Worm (Caenorhabditis elegans): ENCODE results near the gene clec-146.

Gene clec-146

ce11 chrII:13630690-13631089 is 37.1 kb upstream of the clec-146 start, which contains the start of the genes gst-17 and gst-18:
Gene gst-17 (minus strand): TSS chrII:13630790.
Gene gst-18 (minus strand): TSS chrII:13630887.
- TF ChIP-seq tbx-11 (GFP tag; IDR thresholded peaks at IDR 0.05) (no peak), hmbx-1 (tag; optimal IDR thresholded peaks at IDR 0.05) (no peak), hmg-4 (GFP tag; optimal IDR thresholded peaks at IDR 0.05) (no peak), aly-1 (tag; optimal IDR thresholded peaks at IDR 0.05) (no peak), tra-4 (tag; optimal IDR thresholded peaks at IDR 0.05) (no peak), sea-1 (GFP tag; conservative IDR thresholded peaks at IDR 0.05) (no peak), flt-1 (GFP tag; IDR thresholded peaks at IDR 0.05) (no peak), pes-1 (GFP tag; IDR thresholded peaks at IDR 0.05) (no peak)

- TF ChIP-seq hmg-4 (GFP tag; optimal IDR thresholded peaks at IDR 0.05): no peak
- no peak for TF ChIP-seq B0310.2 (tag; optimal IDR thresholded peaks at IDR 0.05)
- no peak for TF ChIP-seq ceh-36 (tag; optimal IDR thresholded peaks at IDR 0.05)
- no peak for TF ChIP-seq hmbx-1 (tag; optimal IDR thresholded peaks at IDR 0.05)
- TF ChIP-seq F13C5.2 (tag; optimal IDR thresholded peaks at IDR 0.05): no peak
- TF ChIP-seq sea-1 (GFP tag; conservative IDR thresholded peaks at IDR 0.05): no peak
- no peak for TF ChIP-seq pes-1 (GFP tag; IDR thresholded peaks at IDR 0.05)
Measured at ce11 chrII:13627001-13627400, 33.4 kb upstream of the clec-146 start, which contains the start of gene gst-19. Gene gst-19 (minus strand): TSS chrII:13627145.

- TF ChIP-seq hmg-4 (GFP tag; optimal IDR thresholded peaks at IDR 0.05) (no peak), tra-4 (tag; optimal IDR thresholded peaks at IDR 0.05) (no peak), ets-7 (tag; optimal IDR thresholded peaks at IDR 0.05) (no peak), ceh-13 (GFP tag; optimal IDR thresholded peaks at IDR 0.05) (no peak), hmbx-1 (tag; optimal IDR thresholded peaks at IDR 0.05) (no peak), tbx-37 (GFP tag; conservative IDR thresholded peaks at IDR 0.05) (no peak), F13C5.2 (tag; optimal IDR thresholded peaks at IDR 0.05) (no peak), sea-1 (GFP tag; conservative IDR thresholded peaks at IDR 0.05) (no peak), tbx-11 (GFP tag; IDR thresholded peaks at IDR 0.05) (no peak), B0310.2 (tag; optimal IDR thresholded peaks at IDR 0.05) (no peak), scrt-1 (GFP tag; IDR thresholded peaks at IDR 0.05) (no peak), aly-1 (tag; optimal IDR thresholded peaks at IDR 0.05) (no peak), ceh-36 (tag; optimal IDR thresholded peaks at IDR 0.05) (no peak), pes-1 (GFP tag; IDR thresholded peaks at IDR 0.05) (no peak), ama-1 (optimal IDR thresholded peaks at IDR 0.05) (no peak), hnd-1 (tag; optimal IDR thresholded peaks at IDR 0.05) (no peak), flt-1 (GFP tag; IDR thresholded peaks at IDR 0.05) (no peak)
Measured at ce11 chrII:13624330-13624729, 30.8 kb upstream of the clec-146 start, which contains the start of gene gst-16. Gene gst-16 (minus strand): TSS chrII:13624440.

- TF ChIP-seq tbx-11 (GFP tag; IDR thresholded peaks at IDR 0.05) (no peak), ama-1 (optimal IDR thresholded peaks at IDR 0.05) (no peak), tra-4 (tag; optimal IDR thresholded peaks at IDR 0.05) (no peak), F13C5.2 (tag; optimal IDR thresholded peaks at IDR 0.05) (no peak), sea-1 (GFP tag; conservative IDR thresholded peaks at IDR 0.05) (no peak), ceh-36 (tag; optimal IDR thresholded peaks at IDR 0.05) (no peak), ets-7 (tag; optimal IDR thresholded peaks at IDR 0.05) (no peak), tbx-37 (GFP tag; conservative IDR thresholded peaks at IDR 0.05) (no peak), hmg-4 (GFP tag; optimal IDR thresholded peaks at IDR 0.05) (no peak), hmbx-1 (tag; optimal IDR thresholded peaks at IDR 0.05) (no peak), ceh-13 (GFP tag; optimal IDR thresholded peaks at IDR 0.05) (no peak), scrt-1 (GFP tag; IDR thresholded peaks at IDR 0.05) (no peak), hnd-1 (tag; optimal IDR thresholded peaks at IDR 0.05) (no peak), B0310.2 (tag; optimal IDR thresholded peaks at IDR 0.05) (no peak), flt-1 (GFP tag; IDR thresholded peaks at IDR 0.05) (no peak)
Measured at ce11 chrII:13617808-13618207, 24.2 kb upstream of the clec-146 start, which contains the start of gene gst-12. Gene gst-12 (minus strand): TSS chrII:13618061.

DNA sequence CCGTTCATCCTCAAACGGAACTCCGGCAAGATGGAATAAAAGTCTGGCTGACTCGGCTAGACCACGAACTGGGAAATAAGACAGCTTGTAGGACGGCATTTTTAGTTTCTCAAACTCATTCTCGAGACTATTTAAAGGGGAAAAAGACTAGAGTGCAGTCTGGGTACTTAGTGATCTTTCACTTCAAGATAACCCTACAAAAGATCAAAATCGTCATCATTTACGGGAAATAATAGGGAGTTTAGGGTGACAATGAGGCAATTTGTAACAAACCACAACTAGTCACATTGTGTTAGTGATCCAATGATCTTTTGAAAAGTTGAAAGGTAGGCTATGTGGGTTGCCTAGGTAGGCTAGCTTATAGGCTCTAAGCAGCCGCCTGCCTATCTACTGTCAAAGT is 22.4 kb upstream of the clec-146 start, which contains the start of gene gst-14:
Gene gst-14 (minus strand): TSS at position 101 of the 400 bp plus-strand sequence.
- no peak for TF ChIP-seq hmbx-1 (tag; optimal IDR thresholded peaks at IDR 0.05)
- no peak for TF ChIP-seq ceh-13 (GFP tag; optimal IDR thresholded peaks at IDR 0.05)
- TF ChIP-seq ets-7 (tag; optimal IDR thresholded peaks at IDR 0.05): no peak
- no peak for TF ChIP-seq tbx-37 (GFP tag; conservative IDR thresholded peaks at IDR 0.05)
- TF ChIP-seq B0310.2 (tag; optimal IDR thresholded peaks at IDR 0.05): no peak
- TF ChIP-seq sea-1 (GFP tag; conservative IDR thresholded peaks at IDR 0.05): no peak
- TF ChIP-seq ama-1 (optimal IDR thresholded peaks at IDR 0.05): no peak
- no peak for TF ChIP-seq F13C5.2 (tag; optimal IDR thresholded peaks at IDR 0.05)
- no peak for TF ChIP-seq scrt-1 (GFP tag; IDR thresholded peaks at IDR 0.05)

DNA sequence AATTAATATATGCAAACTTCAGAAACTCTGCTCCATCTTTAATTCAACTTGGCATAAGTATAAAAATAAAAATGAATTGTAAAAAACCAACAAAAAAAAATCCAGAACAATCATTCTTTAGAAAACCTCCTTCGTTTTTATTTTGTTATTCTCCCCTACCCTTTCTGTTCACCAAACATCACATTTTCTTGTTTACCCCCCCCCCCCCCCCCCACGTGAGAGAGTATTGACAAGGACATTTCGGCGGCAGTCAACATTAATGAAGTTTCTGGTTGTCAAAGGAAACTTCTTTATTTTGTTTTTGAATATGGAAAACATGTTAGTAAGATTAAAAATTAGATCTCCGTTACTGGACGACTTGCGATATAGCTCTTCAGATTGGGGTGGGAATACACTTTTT is 20.9 kb upstream of the clec-146 start:
- TF ChIP-seq tbx-11 (GFP tag; IDR thresholded peaks at IDR 0.05): no peak
- no peak for TF ChIP-seq ceh-13 (GFP tag; optimal IDR thresholded peaks at IDR 0.05)
- no peak for TF ChIP-seq hmg-4 (GFP tag; optimal IDR thresholded peaks at IDR 0.05)
- no peak for TF ChIP-seq F13C5.2 (tag; optimal IDR thresholded peaks at IDR 0.05)
- no peak for TF ChIP-seq ets-7 (tag; optimal IDR thresholded peaks at IDR 0.05)
- no peak for TF ChIP-seq tbx-37 (GFP tag; conservative IDR thresholded peaks at IDR 0.05)
- TF ChIP-seq tra-4 (tag; optimal IDR thresholded peaks at IDR 0.05): no peak
- no peak for TF ChIP-seq pes-1 (GFP tag; IDR thresholded peaks at IDR 0.05)
- no peak for TF ChIP-seq scrt-1 (GFP tag; IDR thresholded peaks at IDR 0.05)
- no peak for TF ChIP-seq hnd-1 (tag; optimal IDR thresholded peaks at IDR 0.05)
- no peak for TF ChIP-seq B0310.2 (tag; optimal IDR thresholded peaks at IDR 0.05)
- TF ChIP-seq flt-1 (GFP tag; IDR thresholded peaks at IDR 0.05): no peak
- no peak for TF ChIP-seq ama-1 (optimal IDR thresholded peaks at IDR 0.05)
- TF ChIP-seq ceh-36 (tag; optimal IDR thresholded peaks at IDR 0.05): no peak
- no peak for TF ChIP-seq hmbx-1 (tag; optimal IDR thresholded peaks at IDR 0.05)
- TF ChIP-seq aly-1 (tag; optimal IDR thresholded peaks at IDR 0.05): no peak
- no peak for TF ChIP-seq sea-1 (GFP tag; conservative IDR thresholded peaks at IDR 0.05)

DNA sequence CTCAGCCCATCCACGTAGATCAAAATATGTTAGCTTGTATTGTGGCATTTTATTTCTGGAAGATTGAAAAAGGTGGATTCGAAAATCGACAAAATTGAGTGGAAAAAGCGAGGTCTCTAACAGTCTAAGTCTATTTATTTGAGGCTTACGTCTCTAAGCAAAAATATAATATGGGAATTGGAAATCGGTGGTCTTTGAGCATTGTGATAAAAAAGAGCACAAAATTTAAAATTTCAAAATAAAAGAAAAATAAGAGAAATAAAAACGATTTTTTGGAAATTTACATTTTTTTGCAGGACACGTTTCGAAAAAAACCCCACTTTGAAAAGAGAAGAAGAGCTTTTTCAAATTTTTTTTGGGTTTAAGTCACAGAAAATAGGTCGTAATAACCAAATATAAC is 19.5 kb upstream of the clec-146 start, which contains the start of gene gst-15:
Gene gst-15 (minus strand): TSS at position 101 of the 400 bp plus-strand sequence.
- no peak for TF ChIP-seq F13C5.2 (tag; optimal IDR thresholded peaks at IDR 0.05)

ce11 chrII:13611186-13611585 is 17.6 kb upstream of the clec-146 start, which contains the start of gene gst-24:
Gene gst-24 (minus strand): TSS chrII:13611366.
- no peak for TF ChIP-seq hnd-1 (tag; optimal IDR thresholded peaks at IDR 0.05)
- TF ChIP-seq hmbx-1 (tag; optimal IDR thresholded peaks at IDR 0.05): no peak
- TF ChIP-seq ceh-36 (tag; optimal IDR thresholded peaks at IDR 0.05): no peak
- no peak for TF ChIP-seq F13C5.2 (tag; optimal IDR thresholded peaks at IDR 0.05)
- TF ChIP-seq pes-1 (GFP tag; IDR thresholded peaks at IDR 0.05): no peak
- no peak for TF ChIP-seq flt-1 (GFP tag; IDR thresholded peaks at IDR 0.05)
- no peak for TF ChIP-seq hmg-4 (GFP tag; optimal IDR thresholded peaks at IDR 0.05)
- TF ChIP-seq B0310.2 (tag; optimal IDR thresholded peaks at IDR 0.05): no peak
- no peak for TF ChIP-seq tbx-37 (GFP tag; conservative IDR thresholded peaks at IDR 0.05)
